Fruit fly (Drosophila melanogaster) whole organism, adult: Measurements from ENCODE around the gene Spn.

Experiments
- CG7101 ChIP-seq: fragments of 200-800 bp; sonication (Bioruptor generic); optimal IDR thresholded peaks from 2 replicates; lab custom pipeline; 2018; ENCODE audit warnings: missing biosample characterization, mild to moderate bottlenecking, missing genetic modification characterization, moderate library complexity
- Clk ChIP-seq: fragments of 200-800 bp; sonication (Bioruptor generic); optimal IDR thresholded peaks from 2 replicates; lab custom pipeline; 2017; ENCODE audit warnings: missing biosample characterization, missing genetic modification characterization
- Crg-1 ChIP-seq: fragments of 200-800 bp; sonication (Bioruptor generic); optimal IDR thresholded peaks from 2 replicates; lab custom pipeline; 2016; ENCODE audit warnings: missing biosample characterization, missing genetic modification characterization
- Hr96 ChIP-seq: fragments of 200-800 bp; sonication (Bioruptor generic); optimal IDR thresholded peaks from 2 replicates; lab custom pipeline; 2016; ENCODE audit warnings: missing biosample characterization, missing genetic modification characterization
- Mnt ChIP-seq: fragments of 200-800 bp; sonication (Bioruptor generic); optimal IDR thresholded peaks from 2 replicates; lab custom pipeline; 2016; ENCODE audit warnings: missing biosample characterization, mild to moderate bottlenecking, missing genetic modification characterization
- bab1 ChIP-seq: fragments of 200-800 bp; sonication (Bioruptor generic); optimal IDR thresholded peaks from 3 replicates; lab custom pipeline; 2019; ENCODE audit warnings: missing biosample characterization, mild to moderate bottlenecking, missing genetic modification characterization, moderate library complexity
- cic ChIP-seq: fragments of 200-800 bp; sonication (Bioruptor generic); optimal IDR thresholded peaks from 2 replicates; lab custom pipeline; 2017; ENCODE audit warnings: missing biosample characterization, mild to moderate bottlenecking, missing genetic modification characterization, moderate library complexity
- ovo ChIP-seq: fragments of 200-800 bp; sonication (Bioruptor generic); optimal IDR thresholded peaks from 2 replicates; lab custom pipeline; 2016; ENCODE audit warnings: missing biosample characterization, missing genetic modification characterization
- tj ChIP-seq: fragments of 200-800 bp; sonication (Bioruptor generic); optimal IDR thresholded peaks from 3 replicates; lab custom pipeline; 2017; ENCODE audit warnings: missing biosample characterization, mild to moderate bottlenecking, missing genetic modification characterization, moderate library complexity
- toe ChIP-seq: fragments of 200-800 bp; sonication (Bioruptor generic); optimal IDR thresholded peaks from 2 replicates; lab custom pipeline; 2016; ENCODE audit warnings: missing biosample characterization, missing genetic modification characterization

DNA sequence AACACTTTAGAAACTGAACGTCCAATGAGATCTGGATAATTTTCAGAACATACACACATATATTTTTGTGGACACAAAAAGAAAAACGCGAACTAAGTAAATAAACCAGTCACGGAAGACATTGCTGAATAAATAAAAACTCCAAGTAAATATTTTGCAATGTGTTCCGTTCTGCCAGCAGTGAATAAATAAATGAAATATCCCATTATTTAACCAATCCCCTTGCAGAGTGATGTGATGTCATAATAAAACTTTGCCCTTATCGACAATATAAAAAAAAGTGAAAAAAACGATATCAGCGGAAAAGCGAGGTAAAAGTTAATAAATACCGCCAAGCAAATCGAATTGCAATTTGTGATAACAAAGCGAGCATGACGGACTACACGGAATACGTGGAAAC, 63.3 kb downstream of the Spn start:
- no peak for TF ChIP-seq Hr96 (GFP tag; lab: Kevin White, UChicago)
- no peak for TF ChIP-seq cic
- no peak for TF ChIP-seq Clk (GFP tag; lab: Kevin White, UChicago)
- TF ChIP-seq Mnt: no peak
- TF ChIP-seq CG7101 (tag; lab: Kevin White, UChicago): peak; percentile 16
- TF ChIP-seq ovo (GFP tag; lab: Kevin White, UChicago): no peak
- no peak for TF ChIP-seq toe (GFP tag; lab: Kevin White, UChicago)
- TF ChIP-seq tj: peak; percentile 25
- TF ChIP-seq Crg-1: no peak
- TF ChIP-seq bab1 (GFP tag; lab: Kevin White, UChicago): no peak
